Fruit fly (Drosophila melanogaster) whole organism, prepupa: ENCODE results near the gene mbo.

Experiments
- CG31627 ChIP-seq: fragments of 200-800 bp; sonication (Bioruptor generic); optimal IDR thresholded peaks from 3 replicates; lab custom pipeline; 2016; ENCODE audit warnings: missing biosample characterization, missing genetic modification characterization
- Eip93F ChIP-seq: fragments of 200-800 bp; sonication (Bioruptor generic); optimal IDR thresholded peaks from 2 replicates; lab custom pipeline; 2016; ENCODE audit warnings: missing biosample characterization, mild to moderate bottlenecking, missing genetic modification characterization
- Gug ChIP-seq: fragments of 200-800 bp; sonication (Bioruptor generic); IDR thresholded peaks from 2 replicates; pipeline ENCODE4 v1.3.6; 2022; ENCODE audit warnings: missing biosample characterization, missing genetic modification characterization
- Hr38 ChIP-seq: sonication (Bioruptor generic); optimal IDR thresholded peaks from 2 replicates; lab custom pipeline; 2016; ENCODE audit warnings: missing biosample characterization, missing genetic modification characterization
- Lpt ChIP-seq: fragments of 200-800 bp; sonication (Bioruptor generic); optimal IDR thresholded peaks from 3 replicates; lab custom pipeline; 2016; ENCODE audit warnings: missing biosample characterization, missing genetic modification characterization
- eg ChIP-seq: fragments of 200-800 bp; sonication (Bioruptor generic); IDR thresholded peaks from 3 replicates; pipeline ENCODE4 v1.3.6; 2022; ENCODE audit warnings: missing biosample characterization, missing genetic modification characterization

- TF ChIP-seq CG31627 (no peak), Hr38 (no peak), eg (GFP tag; lab: Robert Waterston, UW) (no peak), Eip93F (no peak), Gug (GFP tag; lab: Robert Waterston, UW) (no peak), Lpt (GFP tag; lab: Kevin White, UChicago) (no peak)
These were observed 24.6 kb downstream of the mbo start, which contains the start of gene CG6225 for dm6 chr3R:12654253-12654623.
